Worm (Caenorhabditis elegans) whole organism, late embryonic: ENCODE results near the gene T22B2.5.

Experiments used
- K09A11.1 ChIP-seq: sonication (generic microtip); optimal IDR thresholded peaks from 2 replicates; lab custom pipeline; 2017; ENCODE audit warnings: antibody characterized with exemption, mild to moderate bottlenecking, missing genetic modification characterization, missing compliant biosample characterization; ENCODE audit not compliant: insufficient read depth
- T23F11.4 ChIP-seq: fragments of 200-800 bp; sonication (Bioruptor generic); optimal IDR thresholded peaks from 2 replicates; lab custom pipeline; 2018; ENCODE audit warnings: mild to moderate bottlenecking, missing genetic modification characterization, missing compliant biosample characterization
- ama-1 ChIP-seq: fragments of 150-350 bp; optimal IDR thresholded peaks from 2 replicates; lab custom pipeline; 2014
- ceh-34 ChIP-seq: sonication (generic microtip); optimal IDR thresholded peaks from 2 replicates; lab custom pipeline; 2016; ENCODE audit warnings: mild to moderate bottlenecking, missing genetic modification characterization, missing compliant biosample characterization
- fkh-6 ChIP-seq: sonication (generic microtip); optimal IDR thresholded peaks from 2 replicates; lab custom pipeline; 2016; ENCODE audit warnings: missing genetic modification characterization, missing compliant biosample characterization
- hlh-15 ChIP-seq: sonication (generic microtip); optimal IDR thresholded peaks from 2 replicates; lab custom pipeline; 2016; ENCODE audit warnings: missing genetic modification characterization, missing compliant biosample characterization
- mec-3 ChIP-seq: sonication (generic microtip); optimal IDR thresholded peaks from 2 replicates; lab custom pipeline; 2016; ENCODE audit warnings: borderline replicate concordance, missing genetic modification characterization, missing compliant biosample characterization
- nhr-11 ChIP-seq: fragments of 150-350 bp; optimal IDR thresholded peaks from 2 replicates; lab custom pipeline; 2014; ENCODE audit warnings: missing biosample characterization, missing genetic modification characterization
- pat-9 ChIP-seq: fragments of 200-800 bp; sonication (Bioruptor generic); optimal IDR thresholded peaks from 2 replicates; lab custom pipeline; 2018; ENCODE audit warnings: mild to moderate bottlenecking, missing genetic modification characterization, moderate library complexity, missing compliant biosample characterization
- tbx-2 ChIP-seq: sonication (generic microtip); optimal IDR thresholded peaks from 2 replicates; lab custom pipeline; 2016; ENCODE audit warnings: missing genetic modification characterization, missing compliant biosample characterization

- no peak for TF ChIP-seq nhr-11 (tag; lab: Kevin White, UChicago)
- no peak for TF ChIP-seq ceh-34 (tag; lab: Kevin White, UChicago)
- no peak for TF ChIP-seq fkh-6 (tag; lab: Kevin White, UChicago)
- no peak for TF ChIP-seq pat-9 (tag; lab: Kevin White, UChicago)
- no peak for TF ChIP-seq K09A11.1
- TF ChIP-seq ama-1 (lab: Kevin White, UChicago), result no peak
- no peak for TF ChIP-seq mec-3 (tag; lab: Kevin White, UChicago)
- no peak for TF ChIP-seq T23F11.4 (GFP tag; lab: Kevin White, UChicago)
- TF ChIP-seq tbx-2 (tag; lab: Kevin White, UChicago), result no peak
- no peak for TF ChIP-seq hlh-15 (tag; lab: Kevin White, UChicago)
Observed at ce11 chrX:3960345-3960744, 49.2 kb upstream of the T22B2.5 start.
